Worm (Caenorhabditis elegans): ENCODE data around the gene F40B5.2.

DNA sequence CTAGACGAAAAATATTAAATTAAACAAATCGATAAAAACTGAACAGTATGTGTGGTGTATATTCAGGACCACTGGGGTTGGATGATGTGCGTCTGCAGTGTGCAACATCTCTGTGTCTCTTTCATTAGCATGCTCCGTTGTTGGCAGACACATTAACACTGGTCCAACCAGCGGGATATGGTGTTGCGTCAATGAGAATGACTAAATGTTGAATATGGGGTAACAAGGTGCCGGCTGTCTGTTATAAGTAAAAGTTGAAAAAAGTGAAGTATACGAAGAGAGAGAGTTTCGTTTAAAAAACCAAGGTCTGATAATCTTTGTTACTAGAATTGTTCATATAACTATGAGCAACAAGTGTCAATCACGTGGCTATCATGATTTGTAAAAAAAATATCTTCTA lies 49.2 kb downstream of the F40B5.2 start, which contains the start of gene ced-8:
- TF ChIP-seq zag-1 (tag; optimal IDR thresholded peaks at IDR 0.05): no peak
- TF ChIP-seq egl-27 (tag; optimal IDR thresholded peaks at IDR 0.05): no peak
- TF ChIP-seq ztf-4 (tag; optimal IDR thresholded peaks at IDR 0.05): no peak
- no peak for TF ChIP-seq mdl-1 (tag; optimal IDR thresholded peaks at IDR 0.05)
- no peak for TF ChIP-seq ZK546.5 (tag; optimal IDR thresholded peaks at IDR 0.05)
- TF ChIP-seq lin-13 (GFP tag; optimal IDR thresholded peaks at IDR 0.05): no peak
- TF ChIP-seq dmd-4 (tag; optimal IDR thresholded peaks at IDR 0.05): no peak
- TF ChIP-seq nhr-11 (tag; optimal IDR thresholded peaks at IDR 0.05): no peak
- no peak for TF ChIP-seq elt-1 (tag; optimal IDR thresholded peaks at IDR 0.05)
- TF ChIP-seq aly-2 (tag; optimal IDR thresholded peaks at IDR 0.05): no peak
- TF ChIP-seq nhr-12 (tag; optimal IDR thresholded peaks at IDR 0.05): no peak
- TF ChIP-seq fos-1 (tag; optimal IDR thresholded peaks at IDR 0.05): no peak
- no peak for TF ChIP-seq nhr-6 (tag; optimal IDR thresholded peaks at IDR 0.05)
- no peak for TF ChIP-seq R02D3.7 (tag; optimal IDR thresholded peaks at IDR 0.05)

All from whole organism, L2 larva.